Fruit fly (Drosophila melanogaster): ENCODE results near the gene CG6865.

The CG6865 gene

DNA sequence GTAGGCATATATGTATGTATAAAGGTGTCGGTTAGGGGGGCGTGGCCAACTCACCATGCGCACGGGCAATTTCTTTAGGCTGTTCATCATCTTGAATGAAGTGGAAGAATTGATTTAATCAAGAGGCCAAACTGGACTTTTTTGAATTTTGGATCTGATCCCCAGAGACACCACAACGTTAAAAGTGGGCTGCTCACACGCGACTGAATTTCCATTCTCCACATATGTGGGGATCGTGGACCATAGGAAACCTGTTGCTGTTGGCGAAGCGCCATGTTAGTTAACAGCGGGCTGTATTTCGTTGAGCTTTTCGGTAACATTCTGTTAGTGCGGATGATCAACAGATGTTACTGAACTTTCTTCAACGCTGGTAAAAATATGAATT is 34.6 kb downstream of the CG6865 start, which contains the start of gene CG3902 (continued):
- 0 out of 2 replicates have a peak, but pooled peaks have one; percentile 10 for TF ChIP-seq CG31224 (GFP tag; IDR thresholded peaks at IDR 0.05)
- TF ChIP-seq CG14860 (GFP tag; IDR thresholded peaks at IDR 0.05; ENCODE audit: partially characterized antibody), result no peak
- peak; percentile 65 for TF ChIP-seq lab (GFP tag; optimal IDR thresholded peaks at IDR 0.05)
- TF ChIP-seq sens (GFP tag), result peak; percentile 74
- TF ChIP-seq btn (GFP tag; optimal IDR thresholded peaks at IDR 0.05), result no peak
- TF ChIP-seq Rfx (GFP tag; IDR thresholded peaks at IDR 0.05), result peak; percentile 44; the same call in 1 of the 2 replicates
- TF ChIP-seq cwo (GFP tag; optimal IDR thresholded peaks at IDR 0.05), result peak; percentile 76
- TF ChIP-seq Doc3 (GFP tag; IDR thresholded peaks at IDR 0.05; ENCODE audit: partially characterized antibody), result no peak
- no peak for TF ChIP-seq da (GFP tag; optimal IDR thresholded peaks at IDR 0.05)
- peak; percentile 61 for TF ChIP-seq Deaf1 (tag; optimal IDR thresholded peaks at IDR 0.05)
- no peak for TF ChIP-seq Hr3 (GFP tag; optimal IDR thresholded peaks at IDR 0.05)
- TF ChIP-seq gro (GFP tag; optimal IDR thresholded peaks at IDR 0.05), result peak; percentile 56
- TF ChIP-seq tin (GFP tag; optimal IDR thresholded peaks at IDR 0.05), result no peak
- TF ChIP-seq Med (GFP tag), result peak; percentile 92
- no peak for TF ChIP-seq CG8290 (GFP tag; optimal IDR thresholded peaks at IDR 0.05)
- peak in 1 of 2 experiments; percentile 79 for TF ChIP-seq CG8290 (tag; optimal IDR thresholded peaks at IDR 0.05)
- peak; percentile 49 for TF ChIP-seq Hand (GFP tag; optimal IDR thresholded peaks at IDR 0.05)
- TF ChIP-seq HLH4C (GFP tag; IDR thresholded peaks at IDR 0.05; ENCODE audit: partially characterized antibody), result no peak
- TF ChIP-seq eve (GFP tag; optimal IDR thresholded peaks at IDR 0.05), result no peak
- TF ChIP-seq CG12219 (GFP tag; optimal IDR thresholded peaks at IDR 0.05), result peak; percentile 1
- peak; percentile 32 for TF ChIP-seq gcm2 (GFP tag; optimal IDR thresholded peaks at IDR 0.05)
- TF ChIP-seq ato (GFP tag; IDR thresholded peaks at IDR 0.05; ENCODE audit: partially characterized antibody), result 0 out of 2 replicates have a peak, but pooled peaks have one; percentile 41
- TF ChIP-seq CG12071 (GFP tag; optimal IDR thresholded peaks at IDR 0.05), result peak; percentile 37
- TF ChIP-seq CG12769 (tag; optimal IDR thresholded peaks at IDR 0.05), result peak; percentile 82
- no peak for TF ChIP-seq CG10366 (GFP tag; IDR thresholded peaks at IDR 0.05)
- peak; percentile 12; the same call in 1 of the 2 replicates for TF ChIP-seq E2f2 (GFP tag; IDR thresholded peaks at IDR 0.05)
- TF ChIP-seq CG11247 (GFP tag; IDR thresholded peaks at IDR 0.05), result 0 out of 2 replicates have a peak, but pooled peaks have one; percentile 28
- TF ChIP-seq Awh (GFP tag; IDR thresholded peaks at IDR 0.05), result peak; percentile 31; the same call in 1 of the 2 replicates
- TF ChIP-seq nom (GFP tag; optimal IDR thresholded peaks at IDR 0.05), result peak; percentile 6
- 0 out of 3 replicates have a peak, but pooled peaks have one; percentile 56 for TF ChIP-seq mld (GFP tag; IDR thresholded peaks at IDR 0.05; ENCODE audit: partially characterized antibody)
- peak; percentile 9 for TF ChIP-seq CG13624 (GFP tag; optimal IDR thresholded peaks at IDR 0.05)
- no peak for TF ChIP-seq gcm (GFP tag; optimal IDR thresholded peaks at IDR 0.05)
- peak; percentile 19 for TF ChIP-seq CG3065 (GFP tag; optimal IDR thresholded peaks at IDR 0.05)
- peak in 1 of 2 experiments; percentile 32 for TF ChIP-seq bsh (GFP tag; optimal IDR thresholded peaks at IDR 0.05)
- peak; percentile 31 for TF ChIP-seq onecut (GFP tag; IDR thresholded peaks at IDR 0.05)
- TF ChIP-seq MBD-R2 (GFP tag; IDR thresholded peaks at IDR 0.05), result 0 out of 2 replicates have a peak, but pooled peaks have one; percentile 8
- TF ChIP-seq Bgb (GFP tag; IDR thresholded peaks at IDR 0.05; ENCODE audit: partially characterized antibody), result peak; percentile 59; the same call in 1 of the 2 replicates
- TF ChIP-seq Meics (GFP tag; optimal IDR thresholded peaks at IDR 0.05), result peak; percentile 46

dm6 chr3L:18898770-18899278 is 35.4 kb downstream of the CG6865 start, which contains the start of gene RpL26:
Gene RpL26 (plus strand): TSS chr3L:18898875.
- TF ChIP-seq CG17359 (tag; optimal IDR thresholded peaks at IDR 0.05), result peak; percentile 43
- peak; percentile 65 for TF ChIP-seq crc (GFP tag; optimal IDR thresholded peaks at IDR 0.05)
- peak; percentile 32; the same call in 2 of the 3 replicates for TF ChIP-seq CG14050 (GFP tag; IDR thresholded peaks at IDR 0.05)
- TF ChIP-seq E2f2 (GFP tag; IDR thresholded peaks at IDR 0.05), result no peak; the same call in none of the 2 replicates
- TF ChIP-seq ash1 (GFP tag; optimal IDR thresholded peaks at IDR 0.05), result no peak
- peak; percentile 15 for TF ChIP-seq CG7271 (tag; optimal IDR thresholded peaks at IDR 0.05)
- peak; percentile 89 for TF ChIP-seq CG12659 (GFP tag; optimal IDR thresholded peaks at IDR 0.05)
- peak; percentile 98 for TF ChIP-seq inv (GFP tag; IDR thresholded peaks at IDR 0.05; ENCODE audit: partially characterized antibody)
- peak; percentile 41 for TF ChIP-seq fd64A (GFP tag; optimal IDR thresholded peaks at IDR 0.05)
- peak; percentile 46; the same call in 1 of the 2 replicates for TF ChIP-seq CG10959 (GFP tag; IDR thresholded peaks at IDR 0.05)
- peak; percentile 97 for TF ChIP-seq hb (GFP tag; IDR thresholded peaks at IDR 0.05; ENCODE audit: partially characterized antibody)
- peak; percentile 66 for TF ChIP-seq CG7987 (GFP tag; optimal IDR thresholded peaks at IDR 0.05)
- TF ChIP-seq gce (GFP tag; IDR thresholded peaks at IDR 0.05), result no peak; the same call in 2 of the 3 replicates
- peak; percentile 26 for TF ChIP-seq ERR (GFP tag; optimal IDR thresholded peaks at IDR 0.05)
